Worm (Caenorhabditis elegans) whole organism, mixed stage, embryonic: ENCODE data around the gene F31A3.3.

Source experiments
- drap-1 ChIP-seq: fragments of 200-800 bp; sonication (Bioruptor generic); optimal IDR thresholded peaks from 3 replicates; lab custom pipeline; 2018; ENCODE audit warnings: mild to moderate bottlenecking, missing genetic modification characterization, missing compliant biosample characterization
- elt-3 ChIP-seq: fragments of 150-350 bp; optimal IDR thresholded peaks from 2 replicates; lab custom pipeline; 2014; ENCODE audit warnings: missing biosample characterization, missing genetic modification characterization
- lsy-2 ChIP-seq: fragments of 150-350 bp; optimal IDR thresholded peaks from 2 replicates; lab custom pipeline; 2014; ENCODE audit warnings: missing biosample characterization, missing genetic modification characterization
- mls-2 ChIP-seq: sonication (generic microtip); optimal IDR thresholded peaks from 2 replicates; lab custom pipeline; 2016; ENCODE audit warnings: mild to moderate bottlenecking, missing genetic modification characterization, moderate library complexity, missing compliant biosample characterization
- nhr-237 ChIP-seq: fragments of 150-350 bp; optimal IDR thresholded peaks from 2 replicates; lab custom pipeline; 2014; ENCODE audit warnings: missing biosample characterization, missing genetic modification characterization
- nhr-28 ChIP-seq: fragments of 150-350 bp; optimal IDR thresholded peaks from 2 replicates; lab custom pipeline; 2014; ENCODE audit warnings: missing biosample characterization, missing genetic modification characterization

DNA sequence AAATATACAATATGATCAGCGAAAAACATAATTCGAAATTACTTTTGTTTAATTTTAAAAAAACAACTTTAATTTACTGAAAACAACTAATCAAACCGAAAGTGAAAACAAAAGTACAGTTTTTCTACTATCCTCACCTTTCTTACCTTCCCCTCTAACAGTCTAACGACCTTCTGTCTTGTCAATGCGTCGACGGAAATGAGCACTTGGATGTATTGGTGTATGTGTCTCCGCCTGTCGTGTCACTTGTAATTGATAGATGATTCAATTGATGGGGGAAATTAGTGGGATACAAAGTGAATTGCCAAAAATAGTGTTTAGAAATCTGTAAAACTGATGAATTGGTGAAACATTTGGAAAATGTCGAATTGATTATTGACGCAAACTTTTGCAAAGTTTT, 29.5 kb upstream of the F31A3.3 start, which contains the start of gene F31A3.5:
- no peak for TF ChIP-seq nhr-28 (tag; lab: Kevin White, UChicago)
- no peak for TF ChIP-seq elt-3 (tag; lab: Kevin White, UChicago)
- no peak for TF ChIP-seq mls-2 (tag; lab: Kevin White, UChicago)
- TF ChIP-seq drap-1 (GFP tag; lab: Kevin White, UChicago) = no peak
- TF ChIP-seq lsy-2 (tag; lab: Kevin White, UChicago) = no peak
- TF ChIP-seq nhr-237 = no peak
